Worm (Caenorhabditis elegans) whole organism, L4 larva: ENCODE data around the gene R04F11.3.

Source experiments
- F26F4.8 ChIP-seq: fragments of 200-800 bp; sonication (Bioruptor generic); conservative IDR thresholded peaks from 2 replicates; pipeline ENCODE4 v1.3.6; 2022; ENCODE audit warnings: missing genetic modification characterization, missing compliant biosample characterization
- F37D6.2 ChIP-seq: sonication (generic microtip); optimal IDR thresholded peaks from 2 replicates; lab custom pipeline; 2016; ENCODE audit warnings: mild to moderate bottlenecking, missing genetic modification characterization, missing compliant biosample characterization
- F49E8.2 ChIP-seq: sonication (generic microtip); optimal IDR thresholded peaks from 2 replicates; lab custom pipeline; 2016; ENCODE audit warnings: missing compliant biosample characterization, mild to moderate bottlenecking, missing genetic modification characterization, borderline replicate concordance
- R02D3.7 ChIP-seq: fragments of 150-350 bp; sonication (generic microtip); optimal IDR thresholded peaks from 3 replicates; lab custom pipeline; 2014; ENCODE audit warnings: missing biosample characterization, missing genetic modification characterization
- Y105C5A.15 ChIP-seq: fragments of 200-800 bp; sonication (Bioruptor generic); IDR thresholded peaks from 2 replicates; pipeline ENCODE4 v1.3.6; 2022; ENCODE audit warnings: missing genetic modification characterization, missing compliant biosample characterization
- Y48G9A.11 ChIP-seq: fragments of 200-800 bp; sonication (Bioruptor generic); IDR thresholded peaks from 2 replicates; pipeline ENCODE4 v1.3.6; 2022; ENCODE audit warnings: missing genetic modification reagents, missing genetic modification characterization, missing compliant biosample characterization
- Y5F2A.4 ChIP-seq: fragments of 200-800 bp; sonication (Bioruptor generic); optimal IDR thresholded peaks from 2 replicates; lab custom pipeline; 2018; ENCODE audit warnings: mild to moderate bottlenecking, missing genetic modification characterization, missing compliant biosample characterization
- aha-1 ChIP-seq: fragments of 150-350 bp; peaks from one replicate; lab custom pipeline; 2014; ENCODE audit warnings: missing biosample characterization, missing genetic modification characterization
- aly-2 ChIP-seq: sonication (generic microtip); optimal IDR thresholded peaks from 2 replicates; lab custom pipeline; 2018; ENCODE audit warnings: missing biosample characterization, missing genetic modification characterization
- ceh-20 ChIP-seq: fragments of 200-800 bp; sonication (Bioruptor generic); IDR thresholded peaks from 2 replicates; pipeline ENCODE4 v1.3.6; 2022; ENCODE audit warnings: missing genetic modification reagents, missing genetic modification characterization, missing compliant biosample characterization
- ceh-32 ChIP-seq: sonication (generic microtip); optimal IDR thresholded peaks from 2 replicates; lab custom pipeline; 2016; ENCODE audit warnings: mild to moderate bottlenecking, missing genetic modification characterization, missing compliant biosample characterization; ENCODE audit not compliant: poor library complexity
- ceh-62 ChIP-seq: sonication (generic microtip); optimal IDR thresholded peaks from 2 replicates; lab custom pipeline; 2017; ENCODE audit warnings: missing biosample characterization, missing genetic modification characterization
- cey-2 ChIP-seq: sonication (generic microtip); optimal IDR thresholded peaks from 3 replicates; lab custom pipeline; 2017; ENCODE audit warnings: missing genetic modification characterization, mild to moderate bottlenecking, missing compliant biosample characterization, antibody characterized with exemption, borderline replicate concordance; ENCODE audit not compliant: insufficient read depth
- ctbp-1 ChIP-seq: fragments of 200-800 bp; sonication (Bioruptor generic); IDR thresholded peaks from 2 replicates; pipeline ENCODE4 v1.3.6; 2022; ENCODE audit warnings: missing genetic modification reagents, missing genetic modification characterization, missing compliant biosample characterization
- daf-12 ChIP-seq: fragments of 150-350 bp; optimal IDR thresholded peaks from 2 replicates; lab custom pipeline; 2014; ENCODE audit warnings: missing biosample characterization, missing genetic modification reagents, missing genetic modification characterization
- daf-8 ChIP-seq: fragments of 200-800 bp; sonication (Bioruptor generic); IDR thresholded peaks from 2 replicates; pipeline ENCODE4 v1.3.6; 2022; ENCODE audit warnings: missing genetic modification characterization, missing compliant biosample characterization
- dmd-9 ChIP-seq: fragments of 200-800 bp; sonication (Bioruptor generic); IDR thresholded peaks from 2 replicates; pipeline ENCODE4 v1.3.6; 2022; ENCODE audit warnings: missing genetic modification reagents, missing genetic modification characterization, missing compliant biosample characterization
- dpl-1 ChIP-seq: fragments of 150-350 bp; optimal IDR thresholded peaks from 2 replicates; lab custom pipeline; 2014; ENCODE audit warnings: missing biosample characterization, missing genetic modification reagents, missing genetic modification characterization
- duxl-1 ChIP-seq: sonication (generic microtip); optimal IDR thresholded peaks from 2 replicates; lab custom pipeline; 2016; ENCODE audit warnings: mild to moderate bottlenecking, missing genetic modification characterization, moderate library complexity, missing compliant biosample characterization; ENCODE audit not compliant: poor library complexity
- dve-1 ChIP-seq: sonication (generic microtip); optimal IDR thresholded peaks from 2 replicates; lab custom pipeline; 2017; ENCODE audit warnings: antibody characterized with exemption, mild to moderate bottlenecking, missing genetic modification characterization, missing compliant biosample characterization; ENCODE audit not compliant: insufficient read depth
- egl-27 ChIP-seq: sonication (generic microtip); optimal IDR thresholded peaks from 3 replicates; lab custom pipeline; 2017; ENCODE audit warnings: missing biosample characterization, missing genetic modification reagents, missing genetic modification characterization
- egl-43 ChIP-seq: fragments of 200-800 bp; sonication (Bioruptor generic); IDR thresholded peaks from 2 replicates; pipeline ENCODE4 v1.3.6; 2022; ENCODE audit warnings: missing genetic modification reagents, missing genetic modification characterization, missing compliant biosample characterization
- fkh-10 ChIP-seq: fragments of 150-350 bp; optimal IDR thresholded peaks from 2 replicates; lab custom pipeline; 2014; ENCODE audit warnings: missing biosample characterization, missing genetic modification reagents, missing genetic modification characterization
- gei-8 ChIP-seq: fragments of 200-800 bp; sonication (Bioruptor generic); optimal IDR thresholded peaks from 2 replicates; lab custom pipeline; 2018; ENCODE audit warnings: mild to moderate bottlenecking, missing genetic modification characterization, missing compliant biosample characterization
- hlh-30 ChIP-seq: sonication (generic microtip); optimal IDR thresholded peaks from 2 replicates; lab custom pipeline; 2017; ENCODE audit warnings: antibody characterized with exemption, mild to moderate bottlenecking, missing genetic modification characterization, missing compliant biosample characterization; ENCODE audit not compliant: insufficient read depth
- hmg-1.1 ChIP-seq: fragments of 200-800 bp; sonication (Bioruptor generic); IDR thresholded peaks from 2 replicates; pipeline ENCODE4 v1.3.6; 2022; ENCODE audit warnings: missing genetic modification reagents, missing genetic modification characterization, missing compliant biosample characterization
- lin-1 ChIP-seq: fragments of 200-800 bp; sonication (Bioruptor generic); IDR thresholded peaks from 2 replicates; pipeline ENCODE4 v1.3.6; 2022; ENCODE audit warnings: missing genetic modification reagents, missing genetic modification characterization, missing compliant biosample characterization
- lin-15B ChIP-seq: fragments of 150-350 bp; sonication (generic microtip); optimal IDR thresholded peaks from 3 replicates; lab custom pipeline; 2014; ENCODE audit warnings: missing biosample characterization, missing genetic modification characterization
- lin-29 ChIP-seq: fragments of 200-800 bp; sonication (Bioruptor generic); IDR thresholded peaks from 2 replicates; pipeline ENCODE4 v1.3.6; 2022; ENCODE audit warnings: missing genetic modification reagents, missing genetic modification characterization, missing compliant biosample characterization
- lsy-2 ChIP-seq, 2 experiments: fragments of 150-350 bp in 1 of 2; sonication (generic microtip) in 1 of 2; optimal IDR thresholded peaks; 2 replicates each; lab custom pipeline; 2014 to 2017; ENCODE audit warnings: missing biosample characterization in 2 of 2, missing genetic modification characterization in 2 of 2
- mdl-1 ChIP-seq, 2 experiments: fragments of 150-350 bp in 1 of 2; sonication (generic microtip) in 1 of 2; optimal IDR thresholded peaks; 2 replicates each; lab custom pipeline; 2014 to 2017; ENCODE audit warnings: missing biosample characterization in 2 of 2, missing genetic modification characterization in 2 of 2
- mes-2 ChIP-seq: sonication (generic microtip); optimal IDR thresholded peaks from 2 replicates; lab custom pipeline; 2016; ENCODE audit warnings: missing genotype, mild to moderate bottlenecking, missing genetic modification characterization, missing compliant biosample characterization; ENCODE audit not compliant: poor library complexity, severe bottlenecking
- nhr-111 ChIP-seq: fragments of 200-800 bp; sonication (Bioruptor generic); optimal IDR thresholded peaks from 2 replicates; lab custom pipeline; 2018; ENCODE audit warnings: mild to moderate bottlenecking, missing genetic modification characterization, missing compliant biosample characterization
- nhr-237 ChIP-seq: sonication (generic microtip); optimal IDR thresholded peaks from 2 replicates; lab custom pipeline; 2017; ENCODE audit warnings: missing biosample characterization, missing genetic modification characterization
- nhr-28 ChIP-seq: fragments of 150-350 bp; optimal IDR thresholded peaks from 2 replicates; lab custom pipeline; 2014; ENCODE audit warnings: missing biosample characterization, missing genetic modification characterization
- nhr-41 ChIP-seq: fragments of 200-800 bp; sonication (Bioruptor generic); IDR thresholded peaks from 2 replicates; pipeline ENCODE4 v1.3.6; 2022; ENCODE audit warnings: missing genetic modification reagents, missing genetic modification characterization, missing compliant biosample characterization
- nhr-42 ChIP-seq: fragments of 200-800 bp; sonication (Bioruptor generic); IDR thresholded peaks from 2 replicates; pipeline ENCODE4 v1.3.6; 2022; ENCODE audit warnings: missing genetic modification characterization, missing compliant biosample characterization
- nhr-48 ChIP-seq: sonication (generic microtip); optimal IDR thresholded peaks from 2 replicates; lab custom pipeline; 2016; ENCODE audit warnings: mild to moderate bottlenecking, missing genetic modification characterization, missing compliant biosample characterization
- nhr-76 ChIP-seq: fragments of 150-350 bp; optimal IDR thresholded peaks from 2 replicates; lab custom pipeline; 2014; ENCODE audit warnings: missing biosample characterization, missing genetic modification characterization
- php-3 ChIP-seq: fragments of 200-800 bp; sonication (Bioruptor generic); IDR thresholded peaks from 2 replicates; pipeline ENCODE4 v1.3.6; 2022; ENCODE audit warnings: missing genetic modification reagents, missing genetic modification characterization, missing compliant biosample characterization
- sdz-12 ChIP-seq: fragments of 200-800 bp; sonication (Bioruptor generic); optimal IDR thresholded peaks from 2 replicates; lab custom pipeline; 2018; ENCODE audit warnings: mild to moderate bottlenecking, missing genetic modification characterization, missing compliant biosample characterization
- set-16 ChIP-seq: fragments of 200-800 bp; sonication (Bioruptor generic); IDR thresholded peaks from 2 replicates; pipeline ENCODE4 v1.3.6; 2022; ENCODE audit warnings: missing genetic modification reagents, missing genetic modification characterization, missing compliant biosample characterization
- skn-1 ChIP-seq: fragments of 150-350 bp; optimal IDR thresholded peaks from 2 replicates; lab custom pipeline; 2014; ENCODE audit warnings: missing biosample characterization, missing genetic modification characterization
- snpc-4 ChIP-seq: fragments of 150-350 bp; optimal IDR thresholded peaks from 2 replicates; lab custom pipeline; 2014; ENCODE audit warnings: missing biosample characterization, missing genetic modification characterization
- spr-3 ChIP-seq: fragments of 200-800 bp; sonication (Bioruptor generic); optimal IDR thresholded peaks from 2 replicates; lab custom pipeline; 2018; ENCODE audit warnings: mild to moderate bottlenecking, missing genetic modification characterization, missing compliant biosample characterization
- tag-97 ChIP-seq: fragments of 200-800 bp; sonication (Bioruptor generic); IDR thresholded peaks from 2 replicates; pipeline ENCODE4 v1.3.6; 2022; ENCODE audit warnings: missing genetic modification characterization, missing compliant biosample characterization
- vab-7 ChIP-seq: fragments of 200-800 bp; sonication (Bioruptor generic); IDR thresholded peaks from 2 replicates; pipeline ENCODE4 v1.3.6; 2022; ENCODE audit warnings: missing genetic modification reagents, missing genetic modification characterization, missing compliant biosample characterization
- zfp-2 ChIP-seq: sonication (generic microtip); optimal IDR thresholded peaks from 2 replicates; lab custom pipeline; 2016; ENCODE audit warnings: mild to moderate bottlenecking, missing genetic modification characterization, missing compliant biosample characterization
- zip-2 ChIP-seq: fragments of 150-350 bp; optimal IDR thresholded peaks from 2 replicates; lab custom pipeline; 2014; ENCODE audit warnings: missing biosample characterization, missing genetic modification characterization
- ztf-11 ChIP-seq: fragments of 150-350 bp; optimal IDR thresholded peaks from 2 replicates; lab custom pipeline; 2014; ENCODE audit warnings: missing biosample characterization, missing genetic modification characterization
- ztf-7 ChIP-seq: fragments of 150-350 bp; optimal IDR thresholded peaks from 2 replicates; lab custom pipeline; 2014; ENCODE audit warnings: missing biosample characterization, missing genetic modification characterization

The R04F11.3 gene

ce11 chrV:12331820-12332219 is 14.8 kb upstream of the R04F11.3 start (continued):
- TF ChIP-seq egl-43 (GFP tag; lab: Robert Waterston, UW) = no peak; the same call in 1 of the 2 replicates
- TF ChIP-seq ztf-7 = no peak
- TF ChIP-seq ctbp-1 (GFP tag; lab: Robert Waterston, UW) = peak; percentile 68; the same call in 1 of the 2 replicates
- TF ChIP-seq dpl-1 = peak; percentile 26
- TF ChIP-seq snpc-4 (tag; lab: Kevin White, UChicago) = no peak
- no peak; the same call in 1 of the 2 replicates for TF ChIP-seq vab-7
- TF ChIP-seq F49E8.2 = no peak
- TF ChIP-seq tag-97 (GFP tag; lab: Robert Waterston, UW) = no peak
- peak; percentile 37 for TF ChIP-seq sdz-12 (GFP tag; lab: Kevin White, UChicago)
- peak; percentile 45 for TF ChIP-seq spr-3 (GFP tag; lab: Kevin White, UChicago)
- no peak for TF ChIP-seq zfp-2 (tag; lab: Kevin White, UChicago)
- 0 out of 2 replicates have a peak, but pooled peaks have one; percentile 56 for TF ChIP-seq dmd-9 (GFP tag; lab: Robert Waterston, UW)
- no peak for TF ChIP-seq gei-8 (GFP tag; lab: Kevin White, UChicago)
- 0 out of 2 replicates have a peak, but pooled peaks have one; percentile 17 for TF ChIP-seq ceh-20
- TF ChIP-seq duxl-1 (tag; lab: Kevin White, UChicago) = no peak
- TF ChIP-seq daf-8 (GFP tag; lab: Robert Waterston, UW) = no peak
- no peak for TF ChIP-seq nhr-48 (tag; lab: Kevin White, UChicago)
- TF ChIP-seq nhr-41 (GFP tag; lab: Robert Waterston, UW) = no peak
- TF ChIP-seq Y105C5A.15 (GFP tag; lab: Robert Waterston, UW) = no peak
- no peak for TF ChIP-seq R02D3.7 (tag; lab: Kevin White, UChicago)
- TF ChIP-seq php-3 (GFP tag; lab: Robert Waterston, UW) = no peak
- no peak for TF ChIP-seq lin-29 (GFP tag; lab: Robert Waterston, UW)
- no peak for TF ChIP-seq egl-27
- TF ChIP-seq nhr-28 = no peak
- no peak for TF ChIP-seq zip-2 (tag; lab: Kevin White, UChicago)
- TF ChIP-seq mdl-1 (tag; optimal IDR thresholded peaks at IDR 0.05; lab: Kevin White, UChicago) = no peak
- no peak for TF ChIP-seq cey-2 (tag; lab: Kevin White, UChicago)
- TF ChIP-seq fkh-10 = no peak
- TF ChIP-seq Y48G9A.11 (GFP tag; lab: Robert Waterston, UW) = no peak; the same call in 1 of the 2 replicates
- no peak for TF ChIP-seq skn-1 (tag; lab: Kevin White, UChicago)
- TF ChIP-seq set-16 (GFP tag; lab: Robert Waterston, UW) = no peak
- TF ChIP-seq nhr-111 (GFP tag; lab: Kevin White, UChicago) = no peak
- TF ChIP-seq mes-2 = no peak
- peak; percentile 73 for TF ChIP-seq hmg-1.1 (GFP tag; lab: Robert Waterston, UW)
- TF ChIP-seq aly-2 (tag; lab: Kevin White, UChicago) = no peak
- TF ChIP-seq dve-1 = no peak
- no peak for TF ChIP-seq ceh-32 (tag; lab: Kevin White, UChicago)
- no peak for TF ChIP-seq nhr-76
- no peak for TF ChIP-seq ceh-62 (tag; lab: Kevin White, UChicago)
- 0 out of 2 replicates have a peak, but pooled peaks have one; percentile 13 for TF ChIP-seq F26F4.8
- no peak for TF ChIP-seq Y5F2A.4
- TF ChIP-seq F37D6.2 (tag; lab: Kevin White, UChicago) = no peak
- TF ChIP-seq nhr-237 (tag; lab: Kevin White, UChicago) = no peak
- TF ChIP-seq daf-12 (tag; lab: Kevin White, UChicago) = no peak
- no peak for TF ChIP-seq ztf-11 (tag; lab: Kevin White, UChicago)
- TF ChIP-seq nhr-42 = no peak
- no peak for TF ChIP-seq aha-1
- TF ChIP-seq lsy-2 (tag; optimal IDR thresholded peaks at IDR 0.05; lab: Kevin White, UChicago) = peak in 1 of 2 experiments; percentile 40
- TF ChIP-seq lin-15B (tag; lab: Kevin White, UChicago) = no peak
- no peak for TF ChIP-seq lin-1
- peak; percentile 42 for TF ChIP-seq hlh-30 (tag; lab: Kevin White, UChicago)
